Worm (Caenorhabditis elegans) whole organism, mixed stage, embryonic: ENCODE data around the gene acox-1.5.
A peak's percentile ranks its signal among the peaks of the same experiment; 100 is the strongest.

ENCODE experiments used
- M03D4.4 ChIP-seq: sonication (generic microtip); optimal IDR thresholded peaks from 2 replicates; lab custom pipeline; 2017; ENCODE audit warnings: mild to moderate bottlenecking, missing genetic modification characterization, missing compliant biosample characterization
- drap-1 ChIP-seq: fragments of 200-800 bp; sonication (Bioruptor generic); optimal IDR thresholded peaks from 3 replicates; lab custom pipeline; 2018; ENCODE audit warnings: mild to moderate bottlenecking, missing genetic modification characterization, missing compliant biosample characterization
- elt-3 ChIP-seq: fragments of 150-350 bp; optimal IDR thresholded peaks from 2 replicates; lab custom pipeline; 2014; ENCODE audit warnings: missing biosample characterization, missing genetic modification characterization
- flh-1 ChIP-seq: fragments of 200-800 bp; sonication (Bioruptor generic); optimal IDR thresholded peaks from 2 replicates; lab custom pipeline; 2018; ENCODE audit warnings: mild to moderate bottlenecking, missing genetic modification characterization, moderate library complexity, missing compliant biosample characterization
- hlh-1 ChIP-seq: fragments of 150-350 bp; optimal IDR thresholded peaks from 2 replicates; lab custom pipeline; 2014; ENCODE audit warnings: missing biosample characterization, missing genetic modification reagents, missing genetic modification characterization
- lin-13 ChIP-seq: fragments of 150-350 bp; optimal IDR thresholded peaks from 2 replicates; lab custom pipeline; 2014; ENCODE audit warnings: missing biosample characterization, missing genetic modification characterization
- mab-5 ChIP-seq: fragments of 150-350 bp; optimal IDR thresholded peaks from 2 replicates; lab custom pipeline; 2014; ENCODE audit warnings: missing biosample characterization, missing genetic modification characterization
- mep-1 ChIP-seq: fragments of 150-350 bp; optimal IDR thresholded peaks from 2 replicates; lab custom pipeline; 2017; ENCODE audit warnings: missing biosample characterization, missing genetic modification reagents, missing genetic modification characterization, inconsistent platforms
- nhr-12 ChIP-seq: fragments of 150-350 bp; optimal IDR thresholded peaks from 2 replicates; lab custom pipeline; 2014; ENCODE audit warnings: missing biosample characterization, missing genetic modification characterization
- nhr-237 ChIP-seq: fragments of 150-350 bp; optimal IDR thresholded peaks from 2 replicates; lab custom pipeline; 2014; ENCODE audit warnings: missing biosample characterization, missing genetic modification characterization
- snpc-4 ChIP-seq: fragments of 150-350 bp; optimal IDR thresholded peaks from 2 replicates; lab custom pipeline; 2014; ENCODE audit warnings: missing biosample characterization, missing genetic modification characterization
- unc-62 ChIP-seq: fragments of 150-350 bp; optimal IDR thresholded peaks from 2 replicates; lab custom pipeline; 2014; ENCODE audit warnings: missing biosample characterization, missing genetic modification reagents, missing genetic modification characterization
- zip-8 ChIP-seq: fragments of 150-350 bp; optimal IDR thresholded peaks from 2 replicates; lab custom pipeline; 2014; ENCODE audit warnings: missing biosample characterization, missing genetic modification characterization
- ztf-11 ChIP-seq: fragments of 150-350 bp; optimal IDR thresholded peaks from 2 replicates; lab custom pipeline; 2014; ENCODE audit warnings: missing biosample characterization, missing genetic modification characterization

- TF ChIP-seq nhr-237 (tag; lab: Kevin White, UChicago), result peak; percentile 45
- peak; percentile 25 for TF ChIP-seq hlh-1 (tag; lab: Kevin White, UChicago)
- no peak for TF ChIP-seq mab-5
- TF ChIP-seq flh-1 (GFP tag; lab: Kevin White, UChicago), result peak; percentile 32
- peak; percentile 8 for TF ChIP-seq mep-1 (tag; lab: Kevin White, UChicago)
- no peak for TF ChIP-seq snpc-4 (tag; lab: Kevin White, UChicago)
- no peak for TF ChIP-seq nhr-12 (tag; lab: Kevin White, UChicago)
- TF ChIP-seq ztf-11 (tag; lab: Kevin White, UChicago), result no peak
- peak; percentile 19 for TF ChIP-seq lin-13 (tag; lab: Kevin White, UChicago)
- no peak for TF ChIP-seq M03D4.4 (tag; lab: Kevin White, UChicago)
- TF ChIP-seq elt-3 (tag; lab: Kevin White, UChicago), result no peak
- peak; percentile 20 for TF ChIP-seq unc-62
- no peak for TF ChIP-seq zip-8 (tag; lab: Kevin White, UChicago)
- TF ChIP-seq drap-1 (GFP tag; lab: Kevin White, UChicago), result no peak
Measured at ce11 chrIII:9619079-9619761, 27.2 kb upstream of the acox-1.5 start, which contains the start of gene hlh-11.
